Fruit fly (Drosophila melanogaster) whole organism, embryonic: ENCODE data around the gene CG10435.

Experiments used
- Antp ChIP-seq: fragments of 200-800 bp; sonication (Bioruptor generic); optimal IDR thresholded peaks from 3 replicates; lab custom pipeline; 2016; ENCODE audit warnings: missing biosample characterization, missing genetic modification characterization
- B-H2 ChIP-seq: fragments of 200-800 bp; sonication (Bioruptor generic); optimal IDR thresholded peaks from 2 replicates; lab custom pipeline; 2018; ENCODE audit warnings: missing biosample characterization, mild to moderate bottlenecking, missing genetic modification characterization
- BEAF-32 ChIP-seq: fragments of 200-800 bp; sonication (Bioruptor generic); optimal IDR thresholded peaks from 3 replicates; lab custom pipeline; 2017; ENCODE audit warnings: missing biosample characterization, missing genetic modification characterization, mild to moderate bottlenecking, moderate library complexity, missing genetic modification reagents
- Bdp1 ChIP-seq: fragments of 200-800 bp; sonication (Bioruptor generic); optimal IDR thresholded peaks from 3 replicates; lab custom pipeline; 2016; ENCODE audit warnings: missing biosample characterization, missing genetic modification characterization
- BtbVII ChIP-seq: fragments of 200-800 bp; sonication (Bioruptor generic); optimal IDR thresholded peaks from 3 replicates; lab custom pipeline; 2017; ENCODE audit warnings: missing biosample characterization, mild to moderate bottlenecking, missing genetic modification characterization
- CG1233 ChIP-seq: fragments of 200-800 bp; sonication (Bioruptor generic); optimal IDR thresholded peaks from 4 replicates; lab custom pipeline; 2018; ENCODE audit warnings: missing biosample characterization, mild to moderate bottlenecking, missing genetic modification characterization
- CG12744 ChIP-seq: fragments of 200-800 bp; sonication (Bioruptor generic); optimal IDR thresholded peaks from 2 replicates; lab custom pipeline; 2016; ENCODE audit warnings: missing biosample characterization, missing genetic modification characterization
- CG15269 ChIP-seq: fragments of 200-800 bp; sonication (Bioruptor generic); optimal IDR thresholded peaks from 2 replicates; lab custom pipeline; 2018; ENCODE audit warnings: missing biosample characterization, mild to moderate bottlenecking, missing genetic modification characterization, moderate library complexity
- CG15479 ChIP-seq: fragments of 200-800 bp; sonication (Bioruptor generic); optimal IDR thresholded peaks from 3 replicates; lab custom pipeline; 2019; ENCODE audit warnings: missing biosample characterization, mild to moderate bottlenecking, missing genetic modification characterization, moderate library complexity
- CG17385 ChIP-seq: fragments of 200-800 bp; sonication (Bioruptor generic); optimal IDR thresholded peaks from 3 replicates; lab custom pipeline; 2018; ENCODE audit warnings: missing biosample characterization, mild to moderate bottlenecking, missing genetic modification characterization
- CG17612 ChIP-seq: fragments of 200-800 bp; sonication (Bioruptor generic); IDR thresholded peaks from 2 replicates; pipeline ENCODE4 v1.3.6; 2022; ENCODE audit warnings: missing biosample characterization, missing genetic modification characterization
- CG18764 ChIP-seq: fragments of 200-800 bp; sonication (Bioruptor generic); optimal IDR thresholded peaks from 3 replicates; lab custom pipeline; 2016; ENCODE audit warnings: missing biosample characterization, missing genetic modification characterization
- CG2889 ChIP-seq: fragments of 200-800 bp; sonication (Bioruptor generic); IDR thresholded peaks from 3 replicates; pipeline ENCODE4 v1.3.6; 2022; ENCODE audit warnings: missing biosample characterization, missing genetic modification characterization
- CG31388 ChIP-seq: fragments of 200-800 bp; sonication (Bioruptor generic); optimal IDR thresholded peaks from 2 replicates; lab custom pipeline; 2016; ENCODE audit warnings: missing biosample characterization, missing genetic modification characterization
- CG3281 ChIP-seq: fragments of 200-800 bp; sonication (Bioruptor generic); optimal IDR thresholded peaks from 3 replicates; lab custom pipeline; 2017; ENCODE audit warnings: missing biosample characterization, mild to moderate bottlenecking, missing genetic modification characterization
- CG34376 ChIP-seq: fragments of 200-800 bp; sonication (Bioruptor generic); optimal IDR thresholded peaks from 2 replicates; lab custom pipeline; 2018; ENCODE audit warnings: missing biosample characterization, mild to moderate bottlenecking, missing genetic modification characterization
- CG4820 ChIP-seq: fragments of 200-800 bp; sonication (Bioruptor generic); optimal IDR thresholded peaks from 3 replicates; lab custom pipeline; 2016; ENCODE audit warnings: missing biosample characterization, missing genetic modification characterization
- CG7963 ChIP-seq: fragments of 200-800 bp; sonication (Bioruptor generic); IDR thresholded peaks from 3 replicates; pipeline ENCODE4 v1.3.6; 2022; ENCODE audit warnings: missing biosample characterization, missing genetic modification characterization; ENCODE audit not compliant: partially characterized antibody
- CG8281 ChIP-seq: fragments of 200-800 bp; sonication (Bioruptor generic); optimal IDR thresholded peaks from 2 replicates; lab custom pipeline; 2018; ENCODE audit warnings: missing biosample characterization, mild to moderate bottlenecking, missing genetic modification characterization, moderate library complexity
- CG8290 ChIP-seq, 3 experiments: fragments of 200-800 bp; sonication (Bioruptor generic); optimal IDR thresholded peaks; 2 replicates each; lab custom pipeline; 2016 to 2019; ENCODE audit warnings: missing biosample characterization in 3 of 3, missing genetic modification characterization in 3 of 3, mild to moderate bottlenecking in 2 of 3, moderate library complexity in 1 of 3
- CG8944 ChIP-seq: fragments of 200-800 bp; sonication (Bioruptor generic); optimal IDR thresholded peaks from 3 replicates; lab custom pipeline; 2016; ENCODE audit warnings: missing biosample characterization, missing genetic modification characterization
- CG9215 ChIP-seq: fragments of 200-800 bp; sonication (Bioruptor generic); IDR thresholded peaks from 2 replicates; pipeline ENCODE4 v1.3.6; 2022; ENCODE audit warnings: missing biosample characterization, missing genetic modification characterization
- CG9932 ChIP-seq: fragments of 200-800 bp; sonication (Bioruptor generic); IDR thresholded peaks from 2 replicates; pipeline ENCODE4 v1.3.6; 2022; ENCODE audit warnings: missing biosample characterization, missing genetic modification characterization
- Chrac-16 ChIP-seq: fragments of 200-800 bp; sonication (Bioruptor generic); optimal IDR thresholded peaks from 3 replicates; lab custom pipeline; 2016; ENCODE audit warnings: missing biosample characterization, missing genetic modification characterization
- CkIIα-i1 ChIP-seq: fragments of 200-800 bp; sonication (Bioruptor generic); IDR thresholded peaks from 2 replicates; pipeline ENCODE4 v1.3.6; 2022; ENCODE audit warnings: missing biosample characterization, missing genetic modification characterization
- Mrtf ChIP-seq: fragments of 200-800 bp; sonication (Bioruptor generic); IDR thresholded peaks from 3 replicates; pipeline ENCODE4 v1.3.6; 2022; ENCODE audit warnings: missing biosample characterization, missing genetic modification characterization
- Myb ChIP-seq: fragments of 200-800 bp; sonication (Bioruptor generic); optimal IDR thresholded peaks from 2 replicates; lab custom pipeline; 2016; ENCODE audit warnings: missing biosample characterization, missing genetic modification characterization
- NC2β ChIP-seq: fragments of 200-800 bp; sonication (Bioruptor generic); optimal IDR thresholded peaks from 2 replicates; lab custom pipeline; 2016; ENCODE audit warnings: missing biosample characterization, missing genetic modification characterization
- Pdp1 ChIP-seq, 2 experiments: fragments of 200-800 bp; sonication (Bioruptor generic); optimal IDR thresholded peaks; 3 replicates each; lab custom pipeline; 2016; ENCODE audit warnings: missing biosample characterization in 2 of 2, missing genetic modification characterization in 2 of 2, mild to moderate bottlenecking in 1 of 2, moderate library complexity in 1 of 2
- Stat92E ChIP-seq, 3 experiments: fragments of >200 bp in 2 of 3; fragments of 200-800 bp in 1 of 3; sonication (Bioruptor generic) in 1 of 3; optimal IDR thresholded peaks; 2 replicates each; lab custom pipeline; 2017 to 2019; ENCODE audit warnings: missing biosample characterization in 3 of 3, missing genetic modification characterization in 3 of 3, mild to moderate bottlenecking in 1 of 3, moderate library complexity in 1 of 3
- Trl ChIP-seq, 3 experiments: fragments of >200 bp in 2 of 3; fragments of 200-800 bp in 1 of 3; sonication (Bioruptor generic) in 1 of 3; optimal IDR thresholded peaks; 2 replicates in 1 of 3; 3 replicates in 2 of 3; lab custom pipeline; 2016 to 2017; ENCODE audit warnings: missing biosample characterization in 1 of 3, missing genetic modification characterization in 1 of 3
- ara ChIP-seq: fragments of 200-800 bp; sonication (Bioruptor generic); IDR thresholded peaks from 2 replicates; pipeline ENCODE4 v1.3.6; 2022; ENCODE audit warnings: missing biosample characterization, missing genetic modification characterization
- btn ChIP-seq: fragments of 200-800 bp; sonication (Bioruptor generic); optimal IDR thresholded peaks from 2 replicates; lab custom pipeline; 2016; ENCODE audit warnings: missing biosample characterization, missing genetic modification characterization
- cad ChIP-seq: fragments of >200 bp; optimal IDR thresholded peaks from 2 replicates; lab custom pipeline; 2017; ENCODE audit warnings: missing biosample characterization, missing genetic modification characterization
- crp ChIP-seq, 2 experiments: fragments of 200-800 bp; sonication (Bioruptor generic); optimal IDR thresholded peaks; 2 replicates in 1 of 2; 3 replicates in 1 of 2; lab custom pipeline; 2017; ENCODE audit warnings: missing biosample characterization in 2 of 2, missing genetic modification characterization in 2 of 2, mild to moderate bottlenecking in 1 of 2, moderate library complexity in 1 of 2
- dati ChIP-seq: fragments of 200-800 bp; sonication (Bioruptor generic); IDR thresholded peaks from 2 replicates; pipeline ENCODE4 v1.3.6; 2022; ENCODE audit warnings: missing biosample characterization, missing genetic modification characterization
- lilli ChIP-seq: fragments of 200-800 bp; sonication (Bioruptor generic); optimal IDR thresholded peaks from 3 replicates; lab custom pipeline; 2016; ENCODE audit warnings: missing biosample characterization, missing genetic modification characterization
- nau ChIP-seq: fragments of 200-800 bp; sonication (Bioruptor generic); optimal IDR thresholded peaks from 3 replicates; lab custom pipeline; 2017; ENCODE audit warnings: missing biosample characterization, mild to moderate bottlenecking, missing genetic modification characterization, missing genetic modification reagents
- org-1 ChIP-seq: fragments of 200-800 bp; sonication (Bioruptor generic); optimal IDR thresholded peaks from 2 replicates; lab custom pipeline; 2017; ENCODE audit warnings: missing biosample characterization, missing genetic modification characterization
- pan ChIP-seq, 4 experiments: fragments of >200 bp in 3 of 4; fragments of 200-800 bp in 1 of 4; sonication (Bioruptor generic) in 1 of 4; optimal IDR thresholded peaks in 3 of 4; IDR thresholded peaks in 1 of 4; 2 replicates each; pipeline versions ENCODE4 v1.3.6 to Lab custom; 2017 to 2022; ENCODE audit warnings: missing biosample characterization in 2 of 4, missing genetic modification characterization in 2 of 4, mixed read lengths in 1 of 4
- run ChIP-seq: fragments of 200-800 bp; sonication (Bioruptor generic); optimal IDR thresholded peaks from 3 replicates; lab custom pipeline; 2018; ENCODE audit warnings: missing biosample characterization, mild to moderate bottlenecking, missing genetic modification characterization
- sna ChIP-seq: fragments of 200-800 bp; sonication (Bioruptor generic); IDR thresholded peaks from 2 replicates; pipeline ENCODE4 v1.3.6; 2022; ENCODE audit warnings: missing biosample characterization, missing genetic modification characterization; ENCODE audit not compliant: partially characterized antibody
- sr ChIP-seq: fragments of 200-800 bp; sonication (Bioruptor generic); IDR thresholded peaks from 3 replicates; pipeline ENCODE4 v1.3.6; 2022; ENCODE audit warnings: missing biosample characterization, missing genetic modification characterization
- ssp ChIP-seq: fragments of 200-800 bp; sonication (Bioruptor generic); IDR thresholded peaks from 2 replicates; pipeline ENCODE4 v1.3.6; 2022; ENCODE audit warnings: missing biosample characterization, missing genetic modification characterization
- sug ChIP-seq: fragments of 200-800 bp; optimal IDR thresholded peaks from 2 replicates; lab custom pipeline; 2019; ENCODE audit warnings: missing biosample characterization, mild to moderate bottlenecking, missing genetic modification characterization, moderate library complexity
- tx ChIP-seq: fragments of 200-800 bp; sonication (Bioruptor generic); optimal IDR thresholded peaks from 2 replicates; lab custom pipeline; 2016; ENCODE audit warnings: missing biosample characterization, missing genetic modification characterization
- unc-4 ChIP-seq: fragments of 200-800 bp; sonication (Bioruptor generic); IDR thresholded peaks from 2 replicates; pipeline ENCODE4 v1.3.6; 2022; ENCODE audit warnings: missing biosample characterization, missing genetic modification characterization; ENCODE audit not compliant: partially characterized antibody
- wor ChIP-seq: fragments of 200-800 bp; sonication (Bioruptor generic); IDR thresholded peaks from 2 replicates; pipeline ENCODE4 v1.3.6; 2022; ENCODE audit warnings: missing biosample characterization, missing genetic modification characterization

CG10435 gene

dm6 chr3R:8001074-8001669, 11.8 kb downstream of the CG10435 start, which contains the start of the genes Kmn2 and CG2698 (continued):
- peak; percentile 18 to 74 for TF ChIP-seq crp (GFP tag; optimal IDR thresholded peaks at IDR 0.05; lab: Kevin White, UChicago)
- TF ChIP-seq Mrtf (GFP tag; lab: Robert Waterston, UW) = peak; percentile 97
- peak; percentile 82 for TF ChIP-seq NC2β (GFP tag; lab: Kevin White, UChicago)
- TF ChIP-seq nau (GFP tag; lab: Kevin White, UChicago) = peak; percentile 90
- peak; percentile 91 for TF ChIP-seq CG34376 (GFP tag; lab: Kevin White, UChicago)
- TF ChIP-seq CG8290 (GFP tag; optimal IDR thresholded peaks at IDR 0.05; lab: Kevin White, UChicago) = peak; percentile 95
- TF ChIP-seq CG8290 (tag; optimal IDR thresholded peaks at IDR 0.05; lab: Kevin White, UChicago) = peak; percentile 42 to 75
- TF ChIP-seq run (tag; lab: Kevin White, UChicago) = peak; percentile 81
- peak; percentile 93 to 98 for TF ChIP-seq Pdp1 (GFP tag; optimal IDR thresholded peaks at IDR 0.05; lab: Kevin White, UChicago)
- peak; percentile 59 for TF ChIP-seq Myb (GFP tag; lab: Kevin White, UChicago)
- peak; percentile 90 for TF ChIP-seq CG31388 (GFP tag; lab: Kevin White, UChicago)
- TF ChIP-seq CG7963 = no peak
- peak; percentile 73 for TF ChIP-seq CG12744 (GFP tag; lab: Kevin White, UChicago)
- peak; percentile 95 for TF ChIP-seq B-H2
- peak; percentile 95 for TF ChIP-seq CG4820
- TF ChIP-seq Chrac-16 (GFP tag; lab: Kevin White, UChicago) = peak; percentile 97
- TF ChIP-seq Stat92E (GFP tag; optimal IDR thresholded peaks at IDR 0.05; lab: Kevin White, UChicago) = peak in 1 of 3 experiments; percentile 60
- peak; percentile 74 for TF ChIP-seq Bdp1 (GFP tag; lab: Kevin White, UChicago)
- no peak for TF ChIP-seq Trl (optimal IDR thresholded peaks at IDR 0.05; lab: Kevin White, UChicago)
- peak; percentile 84 for TF ChIP-seq Trl (GFP tag; optimal IDR thresholded peaks at IDR 0.05; lab: Kevin White, UChicago)
- TF ChIP-seq CG2889 (GFP tag; lab: Robert Waterston, UW) = peak; percentile 97
- TF ChIP-seq tx (GFP tag; lab: Kevin White, UChicago) = peak; percentile 73
- TF ChIP-seq dati (GFP tag; lab: Robert Waterston, UW) = peak; percentile 86
- no peak for TF ChIP-seq btn (GFP tag; lab: Kevin White, UChicago)
- peak; percentile 97 for TF ChIP-seq wor (GFP tag; lab: Robert Waterston, UW)
- no peak for TF ChIP-seq CG15479 (GFP tag; lab: Kevin White, UChicago)
- TF ChIP-seq CG15269 (tag; lab: Kevin White, UChicago) = peak; percentile 96
- no peak for TF ChIP-seq cad
- TF ChIP-seq CG9932 (GFP tag; lab: Robert Waterston, UW) = peak; percentile 99
- TF ChIP-seq org-1 (GFP tag; lab: Kevin White, UChicago) = peak; percentile 89
- peak; percentile 92 for TF ChIP-seq CG17385 (GFP tag; lab: Kevin White, UChicago)
- peak; percentile 91 for TF ChIP-seq CG1233
- peak; percentile 94 for TF ChIP-seq ssp (GFP tag; lab: Robert Waterston, UW)
- peak; percentile 75; the same call in 2 of the 3 replicates for TF ChIP-seq sr (GFP tag; lab: Robert Waterston, UW)
- TF ChIP-seq sug (tag; lab: Kevin White, UChicago) = peak; percentile 92
- TF ChIP-seq CG8281 (tag; lab: Kevin White, UChicago) = peak; percentile 83
- no peak for TF ChIP-seq pan (optimal IDR thresholded peaks at IDR 0.05; lab: Kevin White, UChicago)
- TF ChIP-seq pan (GFP tag; optimal IDR thresholded peaks at IDR 0.05 in 1 of 2, IDR thresholded peaks at IDR 0.05 in 1 of 2) = peak in 1 of 2 experiments; percentile 98
- peak; percentile 97 for TF ChIP-seq CG9215 (GFP tag; lab: Robert Waterston, UW)
- TF ChIP-seq unc-4 (GFP tag; lab: Robert Waterston, UW) = peak; percentile 60
- TF ChIP-seq sna = peak; percentile 43; the same call in 1 of the 2 replicates
- TF ChIP-seq CkIIα-i1 (GFP tag; lab: Robert Waterston, UW) = peak; percentile 86
- peak; percentile 94 for TF ChIP-seq CG18764
- peak; percentile 94 for TF ChIP-seq CG3281 (GFP tag; lab: Kevin White, UChicago)
- peak; percentile 71 for TF ChIP-seq Antp (GFP tag; lab: Kevin White, UChicago)
- peak; percentile 83 for TF ChIP-seq CG8944 (GFP tag; lab: Kevin White, UChicago)
- peak; percentile 95 for TF ChIP-seq CG17612 (GFP tag; lab: Robert Waterston, UW)
- peak; percentile 92 for TF ChIP-seq BtbVII (GFP tag; lab: Kevin White, UChicago)
- TF ChIP-seq BEAF-32 (GFP tag; lab: Kevin White, UChicago) = peak; percentile 50
- TF ChIP-seq ara (GFP tag; lab: Robert Waterston, UW) = peak; percentile 97
- TF ChIP-seq lilli (GFP tag; lab: Kevin White, UChicago) = peak; percentile 96
